Worm (Caenorhabditis elegans) whole organism, late embryonic: ENCODE measurements around the gene nspc-15.

Experiments
- C38D4.7 ChIP-seq: fragments of 200-800 bp; sonication (Bioruptor generic); optimal IDR thresholded peaks from 2 replicates; lab custom pipeline; 2018; ENCODE audit warnings: mild to moderate bottlenecking, missing genetic modification characterization, moderate library complexity, missing compliant biosample characterization
- ama-1 ChIP-seq: fragments of 150-350 bp; optimal IDR thresholded peaks from 2 replicates; lab custom pipeline; 2014
- ceh-31 ChIP-seq: sonication (generic microtip); optimal IDR thresholded peaks from 2 replicates; lab custom pipeline; 2016; ENCODE audit warnings: missing genetic modification characterization, missing compliant biosample characterization
- ceh-9 ChIP-seq: sonication (generic microtip); optimal IDR thresholded peaks from 2 replicates; lab custom pipeline; 2016; ENCODE audit warnings: mild to moderate bottlenecking, missing genetic modification characterization, inconsistent platforms, missing compliant biosample characterization
- dmd-4 ChIP-seq: sonication (generic microtip); optimal IDR thresholded peaks from 2 replicates; lab custom pipeline; 2016; ENCODE audit warnings: borderline replicate concordance, missing genetic modification characterization, missing compliant biosample characterization
- ets-4 ChIP-seq: sonication (generic microtip); optimal IDR thresholded peaks from 2 replicates; lab custom pipeline; 2016; ENCODE audit warnings: missing genetic modification characterization, missing compliant biosample characterization
- fkh-10 ChIP-seq: fragments of 150-350 bp; optimal IDR thresholded peaks from 2 replicates; lab custom pipeline; 2014; ENCODE audit warnings: missing biosample characterization, missing genetic modification reagents, missing genetic modification characterization
- lin-11 ChIP-seq: fragments of 200-800 bp; sonication (Bioruptor generic); optimal IDR thresholded peaks from 2 replicates; lab custom pipeline; 2018; ENCODE audit warnings: mild to moderate bottlenecking, missing genetic modification characterization, missing compliant biosample characterization
- mec-3 ChIP-seq: sonication (generic microtip); optimal IDR thresholded peaks from 2 replicates; lab custom pipeline; 2016; ENCODE audit warnings: borderline replicate concordance, missing genetic modification characterization, missing compliant biosample characterization
- pag-3 ChIP-seq: sonication (generic microtip); optimal IDR thresholded peaks from 2 replicates; lab custom pipeline; 2016; ENCODE audit warnings: missing compliant biosample characterization, missing genetic modification characterization, borderline replicate concordance
- pha-4 ChIP-seq: fragments of 150-350 bp; optimal IDR thresholded peaks from 2 replicates; lab custom pipeline; 2018; ENCODE audit warnings: missing biosample characterization, missing genetic modification reagents, missing genetic modification characterization
- pqm-1 ChIP-seq: sonication (generic microtip); optimal IDR thresholded peaks from 2 replicates; lab custom pipeline; 2016; ENCODE audit warnings: missing genetic modification characterization, missing compliant biosample characterization
- sox-4 ChIP-seq: sonication (generic microtip); optimal IDR thresholded peaks from 2 replicates; lab custom pipeline; 2017; ENCODE audit warnings: mild to moderate bottlenecking, missing genetic modification characterization, inconsistent platforms, missing compliant biosample characterization
- syd-9 ChIP-seq: sonication (generic microtip); optimal IDR thresholded peaks from 2 replicates; lab custom pipeline; 2016; ENCODE audit warnings: mild to moderate bottlenecking, missing genetic modification characterization, moderate library complexity, missing compliant biosample characterization

DNA sequence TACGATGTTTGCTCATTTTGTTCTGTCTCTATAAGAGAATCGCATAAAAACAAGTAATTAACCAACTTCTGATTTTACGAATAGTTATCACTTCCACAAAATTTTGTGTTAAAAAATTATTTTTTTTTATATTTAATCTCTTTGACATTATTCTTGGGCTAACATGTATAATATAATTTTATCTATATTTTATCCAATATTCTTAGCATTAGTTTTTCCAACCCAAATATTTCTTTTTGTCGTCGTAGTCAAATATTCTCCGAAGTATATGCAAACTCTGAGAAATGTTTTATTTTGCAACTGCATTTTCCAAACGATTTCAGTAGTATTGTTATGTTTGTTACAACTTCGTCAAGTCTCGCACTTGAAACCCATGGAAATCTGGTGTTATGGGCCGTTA, 27.1 kb upstream of the nspc-15 start, which contains the start of gene srd-47:
- TF ChIP-seq ets-4 (tag; lab: Kevin White, UChicago) = no peak
- no peak for TF ChIP-seq fkh-10
- TF ChIP-seq ceh-31 (tag; lab: Kevin White, UChicago) = no peak
- no peak for TF ChIP-seq pha-4
- TF ChIP-seq ama-1 = no peak
- TF ChIP-seq pag-3 (tag; lab: Kevin White, UChicago) = no peak
- TF ChIP-seq syd-9 (tag; lab: Kevin White, UChicago) = no peak
- TF ChIP-seq mec-3 = no peak
- TF ChIP-seq ceh-9 (tag; lab: Kevin White, UChicago) = no peak
- no peak for TF ChIP-seq dmd-4
- no peak for TF ChIP-seq C38D4.7 (GFP tag; lab: Kevin White, UChicago)
- no peak for TF ChIP-seq sox-4 (tag; lab: Kevin White, UChicago)
- no peak for TF ChIP-seq pqm-1 (tag; lab: Kevin White, UChicago)
- no peak for TF ChIP-seq lin-11 (tag; lab: Kevin White, UChicago)
